Worm (Caenorhabditis elegans) whole organism, L1 larva: ENCODE measurements around the gene nmy-1.

ENCODE experiments used
- alr-1 ChIP-seq: fragments of 200-800 bp; sonication (Bioruptor generic); optimal IDR thresholded peaks from 2 replicates; lab custom pipeline; 2018; ENCODE audit warnings: borderline replicate concordance, mild to moderate bottlenecking, missing genetic modification characterization, missing compliant biosample characterization
- blmp-1 ChIP-seq: fragments of 150-350 bp; optimal IDR thresholded peaks from 2 replicates; lab custom pipeline; 2014; ENCODE audit warnings: missing biosample characterization, missing genetic modification characterization
- ceh-82 ChIP-seq, 3 experiments: fragments of 150-350 bp in 1 of 3; sonication (generic microtip) in 2 of 3; optimal IDR thresholded peaks; 2 replicates each; lab custom pipeline; 2014 to 2017; ENCODE audit warnings: missing biosample characterization in 3 of 3, missing genetic modification characterization in 3 of 3
- ceh-88 ChIP-seq: fragments of 200-800 bp; sonication (Bioruptor generic); IDR thresholded peaks from 2 replicates; pipeline ENCODE4 v1.3.6; 2022; ENCODE audit warnings: missing genetic modification characterization, missing compliant biosample characterization
- ceh-90 ChIP-seq: sonication (generic microtip); optimal IDR thresholded peaks from 2 replicates; lab custom pipeline; 2016; ENCODE audit warnings: missing genetic modification characterization, missing compliant biosample characterization
- ces-1 ChIP-seq: fragments of 150-350 bp; optimal IDR thresholded peaks from 2 replicates; lab custom pipeline; 2014; ENCODE audit warnings: missing biosample characterization, missing genetic modification reagents, missing genetic modification characterization
- efl-1 ChIP-seq, 4 experiments: fragments of 150-350 bp; optimal IDR thresholded peaks in 3 of 4; peaks in 1 of 4; 1 replicate in 1 of 4; 2 replicates in 3 of 4; lab custom pipeline; 2014; ENCODE audit warnings: missing biosample characterization in 2 of 4, missing genetic modification characterization in 2 of 4, missing genetic modification reagents in 2 of 4
- efl-3 ChIP-seq: fragments of 200-800 bp; sonication (Bioruptor generic); optimal IDR thresholded peaks from 2 replicates; lab custom pipeline; 2018; ENCODE audit warnings: mild to moderate bottlenecking, missing genetic modification characterization, missing compliant biosample characterization
- elt-3 ChIP-seq, 6 experiments: fragments of 150-350 bp in 1 of 6; sonication (generic microtip); optimal IDR thresholded peaks; 2 replicates each; lab custom pipeline; 2017 to 2018; ENCODE audit warnings: missing biosample characterization in 6 of 6, missing genetic modification characterization in 6 of 6, inconsistent platforms in 1 of 6
- ets-5 ChIP-seq: fragments of 200-800 bp; sonication (Bioruptor generic); IDR thresholded peaks from 2 replicates; pipeline ENCODE4 v1.3.6; 2022; ENCODE audit warnings: missing genetic modification characterization, missing compliant biosample characterization
- fkh-10 ChIP-seq: sonication (generic microtip); optimal IDR thresholded peaks from 2 replicates; lab custom pipeline; 2017; ENCODE audit warnings: missing biosample characterization, missing genetic modification reagents, missing genetic modification characterization
- hlh-17 ChIP-seq: fragments of 200-800 bp; sonication (Bioruptor generic); optimal IDR thresholded peaks from 2 replicates; lab custom pipeline; 2018; ENCODE audit warnings: missing genetic modification characterization, mild to moderate bottlenecking, missing compliant biosample characterization, moderate library complexity, borderline replicate concordance
- hlh-4 ChIP-seq: sonication (generic microtip); optimal IDR thresholded peaks from 2 replicates; lab custom pipeline; 2016; ENCODE audit warnings: mild to moderate bottlenecking, missing genetic modification characterization, missing compliant biosample characterization
- hpl-2 ChIP-seq: fragments of 150-350 bp; optimal IDR thresholded peaks from 2 replicates; lab custom pipeline; 2014; ENCODE audit warnings: missing biosample characterization, missing genetic modification reagents, missing genetic modification characterization
- isw-1 ChIP-seq: fragments of 200-800 bp; sonication (Bioruptor generic); IDR thresholded peaks from 2 replicates; pipeline ENCODE4 v1.3.6; 2022; ENCODE audit warnings: missing genetic modification characterization, missing compliant biosample characterization
- lin-13 ChIP-seq: fragments of 150-350 bp; optimal IDR thresholded peaks from 2 replicates; lab custom pipeline; 2014; ENCODE audit warnings: missing biosample characterization, missing genetic modification reagents, missing genetic modification characterization
- lin-14 ChIP-seq: fragments of 200-800 bp; sonication (Bioruptor generic); optimal IDR thresholded peaks from 2 replicates; lab custom pipeline; 2018; ENCODE audit warnings: mild to moderate bottlenecking, missing genetic modification characterization, moderate library complexity, missing compliant biosample characterization
- lin-35 ChIP-seq, 2 experiments: fragments of 150-350 bp; optimal IDR thresholded peaks; 2 replicates each; lab custom pipeline; 2014; ENCODE audit warnings: missing biosample characterization in 2 of 2, missing genetic modification characterization in 2 of 2, missing genetic modification reagents in 2 of 2
- lsy-2 ChIP-seq, 2 experiments: fragments of 150-350 bp; optimal IDR thresholded peaks; 2 replicates each; lab custom pipeline; 2014; ENCODE audit warnings: missing biosample characterization in 2 of 2, missing genetic modification characterization in 2 of 2
- mab-9 ChIP-seq: fragments of 200-800 bp; sonication (Bioruptor generic); IDR thresholded peaks from 2 replicates; pipeline ENCODE4 v1.3.6; 2022; ENCODE audit warnings: missing genetic modification reagents, missing genetic modification characterization, missing compliant biosample characterization
- mep-1 ChIP-seq: fragments of 150-350 bp; optimal IDR thresholded peaks from 2 replicates; lab custom pipeline; 2014; ENCODE audit warnings: missing biosample characterization, missing genetic modification characterization
- nhr-19 ChIP-seq: fragments of 200-800 bp; sonication (Bioruptor generic); conservative IDR thresholded peaks from 2 replicates; pipeline ENCODE4 v1.3.6; 2022; ENCODE audit warnings: missing genetic modification characterization, missing compliant biosample characterization
- nhr-20 ChIP-seq: sonication (generic microtip); optimal IDR thresholded peaks from 2 replicates; lab custom pipeline; 2016; ENCODE audit warnings: mild to moderate bottlenecking, missing genetic modification characterization, missing compliant biosample characterization
- nhr-237 ChIP-seq: fragments of 150-350 bp; optimal IDR thresholded peaks from 2 replicates; lab custom pipeline; 2014; ENCODE audit warnings: missing biosample characterization, missing genetic modification characterization
- nhr-71 ChIP-seq: sonication (generic microtip); optimal IDR thresholded peaks from 2 replicates; lab custom pipeline; 2016; ENCODE audit warnings: mild to moderate bottlenecking, missing genetic modification characterization, moderate library complexity, missing compliant biosample characterization
- nhr-76 ChIP-seq: sonication (generic microtip); optimal IDR thresholded peaks from 2 replicates; lab custom pipeline; 2017; ENCODE audit warnings: missing biosample characterization, missing genetic modification characterization
- nhr-77 ChIP-seq: fragments of 150-350 bp; optimal IDR thresholded peaks from 2 replicates; lab custom pipeline; 2014; ENCODE audit warnings: missing biosample characterization, missing genetic modification characterization
- nhr-85 ChIP-seq: sonication (generic microtip); peaks from one replicate; lab custom pipeline; 2016; ENCODE audit warnings: missing genetic modification characterization, inconsistent platforms, missing compliant biosample characterization
- nhr-90 ChIP-seq: sonication (generic microtip); optimal IDR thresholded peaks from 2 replicates; lab custom pipeline; 2016; ENCODE audit warnings: mild to moderate bottlenecking, missing genetic modification characterization, missing compliant biosample characterization; ENCODE audit not compliant: poor library complexity
- pag-3 ChIP-seq: sonication (generic microtip); optimal IDR thresholded peaks from 2 replicates; lab custom pipeline; 2017; ENCODE audit warnings: missing genetic modification characterization, mild to moderate bottlenecking, missing compliant biosample characterization, antibody characterized with exemption, borderline replicate concordance; ENCODE audit not compliant: insufficient read depth
- pqm-1 ChIP-seq: sonication (generic microtip); optimal IDR thresholded peaks from 3 replicates; lab custom pipeline; 2017; ENCODE audit warnings: missing biosample characterization, missing genetic modification characterization
- skn-1 ChIP-seq: fragments of 150-350 bp; optimal IDR thresholded peaks from 2 replicates; lab custom pipeline; 2014; ENCODE audit warnings: missing biosample characterization, missing genetic modification characterization
- snu-23 ChIP-seq: sonication (generic microtip); optimal IDR thresholded peaks from 2 replicates; lab custom pipeline; 2016; ENCODE audit warnings: missing genetic modification characterization, missing compliant biosample characterization
- sup-37 ChIP-seq: fragments of 200-800 bp; sonication (Bioruptor generic); optimal IDR thresholded peaks from 2 replicates; lab custom pipeline; 2018; ENCODE audit warnings: mild to moderate bottlenecking, missing genetic modification characterization, missing compliant biosample characterization
- tbx-2 ChIP-seq: sonication (generic microtip); optimal IDR thresholded peaks from 2 replicates; lab custom pipeline; 2016; ENCODE audit warnings: missing genetic modification characterization, missing compliant biosample characterization
- unc-62 ChIP-seq: fragments of 150-350 bp; optimal IDR thresholded peaks from 2 replicates; lab custom pipeline; 2014; ENCODE audit warnings: missing biosample characterization, missing genetic modification reagents, missing genetic modification characterization
- unc-86 ChIP-seq: sonication (generic microtip); optimal IDR thresholded peaks from 2 replicates; lab custom pipeline; 2016; ENCODE audit warnings: missing genetic modification characterization, missing compliant biosample characterization
- vab-15 ChIP-seq: sonication (generic microtip); optimal IDR thresholded peaks from 2 replicates; lab custom pipeline; 2017; ENCODE audit warnings: missing genotype, mild to moderate bottlenecking, missing genetic modification characterization, missing compliant biosample characterization
- zag-1 ChIP-seq: fragments of 150-350 bp; optimal IDR thresholded peaks from 2 replicates; lab custom pipeline; 2014; ENCODE audit warnings: missing biosample characterization, missing genetic modification characterization
- ztf-4 ChIP-seq: fragments of 150-350 bp; optimal IDR thresholded peaks from 2 replicates; lab custom pipeline; 2014; ENCODE audit warnings: missing biosample characterization, missing genetic modification characterization

Gene nmy-1

ce11 chrX:2865591-2866217 is 43.6 kb upstream of the nmy-1 start:
- TF ChIP-seq mep-1 (peak; percentile 32), blmp-1 (tag; lab: Kevin White, UChicago) (peak; percentile 60), efl-3 (GFP tag; lab: Kevin White, UChicago) (no peak), nhr-20 (tag; lab: Kevin White, UChicago) (peak; percentile 29), unc-62 (GFP tag; lab: Kevin White, UChicago) (no peak), elt-3 (tag; optimal IDR thresholded peaks at IDR 0.05; lab: Kevin White, UChicago) (peak in 1 of 6 experiments; percentile 69), alr-1 (tag; lab: Kevin White, UChicago) (no peak), hpl-2 (GFP tag; lab: Kevin White, UChicago) (no peak), nhr-71 (tag; lab: Kevin White, UChicago) (peak; percentile 29), nhr-76 (tag; lab: Kevin White, UChicago) (no peak), ceh-88 (GFP tag; lab: Robert Waterston, UW) (no peak), nhr-90 (tag; lab: Kevin White, UChicago) (peak; percentile 23), pqm-1 (tag; lab: Kevin White, UChicago) (no peak), lsy-2 (tag; optimal IDR thresholded peaks at IDR 0.05; lab: Kevin White, UChicago) (peak in 1 of 2 experiments; percentile 4), vab-15 (no peak), nhr-85 (tag; lab: Kevin White, UChicago) (peak; percentile 85), lin-14 (GFP tag; lab: Kevin White, UChicago) (no peak), unc-86 (tag; lab: Kevin White, UChicago) (no peak), tbx-2 (no peak), mab-9 (GFP tag; lab: Robert Waterston, UW) (no peak), lin-35 (GFP tag; optimal IDR thresholded peaks at IDR 0.05; lab: Kevin White, UChicago) (peak in 1 of 2 experiments; percentile 8), hlh-17 (no peak), ztf-4 (tag; lab: Kevin White, UChicago) (peak; percentile 38), fkh-10 (GFP tag; lab: Kevin White, UChicago) (no peak), pag-3 (tag; lab: Kevin White, UChicago) (no peak), nhr-237 (no peak), snu-23 (peak; percentile 48), nhr-19 (GFP tag; lab: Robert Waterston, UW) (peak; percentile 13), hlh-4 (no peak), lin-13 (GFP tag; lab: Kevin White, UChicago) (no peak), ets-5 (GFP tag; lab: Robert Waterston, UW) (no peak)

ce11 chrX:2871037-2871436 is 38.3 kb upstream of the nmy-1 start, which contains the start of gene F53B3.3:
Gene F53B3.3 (minus strand): TSS chrX:2871137.
- TF ChIP-seq skn-1 (tag; lab: Kevin White, UChicago) = no peak
- no peak for TF ChIP-seq sup-37
- no peak for TF ChIP-seq ces-1 (GFP tag; lab: Kevin White, UChicago)
- TF ChIP-seq nhr-77 = peak; percentile 6
- TF ChIP-seq hlh-17 = peak; percentile 18
- TF ChIP-seq efl-1 (optimal IDR thresholded peaks at IDR 0.05; lab: Kevin White, UChicago) = no peak
- peak in 1 of 2 experiments; percentile 55 for TF ChIP-seq efl-1 (GFP tag; optimal IDR thresholded peaks at IDR 0.05 in 1 of 2; lab: Kevin White, UChicago)
- TF ChIP-seq isw-1 (GFP tag; lab: Robert Waterston, UW) = no peak
- no peak for TF ChIP-seq ceh-90 (tag; lab: Kevin White, UChicago)
- no peak for TF ChIP-seq ceh-88 (GFP tag; lab: Robert Waterston, UW)

DNA sequence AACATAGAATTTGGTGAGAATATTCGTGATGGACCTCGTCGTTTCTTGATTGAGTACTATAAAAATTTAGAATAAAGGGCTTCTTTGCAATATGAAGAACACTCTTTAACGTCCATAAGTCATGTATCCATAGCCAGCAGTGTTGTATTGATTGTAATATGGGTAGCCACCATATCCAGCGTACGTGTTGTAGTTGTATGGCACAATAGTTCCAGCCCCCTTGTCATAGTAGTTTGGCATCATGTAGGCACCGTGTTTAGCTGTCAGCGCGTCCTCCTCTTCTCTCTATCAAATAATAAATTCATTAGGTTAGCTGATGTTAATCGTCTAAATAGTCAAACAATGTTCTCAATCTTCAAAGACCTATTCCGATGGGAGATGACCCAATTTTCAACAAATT is 36.1 kb upstream of the nmy-1 start:
- TF ChIP-seq ceh-82 (tag; optimal IDR thresholded peaks at IDR 0.05; lab: Kevin White, UChicago) = no peak
- no peak for TF ChIP-seq zag-1 (tag; lab: Kevin White, UChicago)
